Fruit fly (Drosophila melanogaster) whole organism, prepupa: ENCODE measurements around the gene CG2614.

Experiments used
- Blimp-1 ChIP-seq: fragments of 200-800 bp; sonication (Bioruptor generic); optimal IDR thresholded peaks from 3 replicates; lab custom pipeline; 2017; ENCODE audit warnings: missing biosample characterization, missing genetic modification characterization, mild to moderate bottlenecking, moderate library complexity, missing genetic modification reagents
- CG10669 ChIP-seq: fragments of 200-800 bp; sonication (Bioruptor generic); optimal IDR thresholded peaks from 3 replicates; lab custom pipeline; 2018; ENCODE audit warnings: missing biosample characterization, mild to moderate bottlenecking, missing genetic modification characterization, moderate library complexity
- CG11294 ChIP-seq: fragments of 200-800 bp; sonication (Bioruptor generic); IDR thresholded peaks from 2 replicates; pipeline ENCODE4 v1.3.6; 2022; ENCODE audit warnings: missing biosample characterization, missing genetic modification characterization
- CG11762 ChIP-seq: fragments of 200-800 bp; sonication (Bioruptor generic); optimal IDR thresholded peaks from 3 replicates; lab custom pipeline; 2016; ENCODE audit warnings: missing biosample characterization, missing genetic modification characterization; ENCODE audit not compliant: insufficient read depth
- CG11902 ChIP-seq: fragments of 200-800 bp; sonication (Bioruptor generic); optimal IDR thresholded peaks from 3 replicates; lab custom pipeline; 2016; ENCODE audit warnings: missing biosample characterization, missing genetic modification characterization
- CG15336 ChIP-seq: fragments of 200-800 bp; sonication (Bioruptor generic); IDR thresholded peaks from 2 replicates; pipeline ENCODE4 v1.3.6; 2022; ENCODE audit warnings: missing biosample characterization, missing genetic modification characterization
- CG16779 ChIP-seq: fragments of 200-800 bp; sonication (Bioruptor generic); optimal IDR thresholded peaks from 3 replicates; lab custom pipeline; 2017; ENCODE audit warnings: missing biosample characterization, mild to moderate bottlenecking, missing genetic modification characterization
- CG3032 ChIP-seq: fragments of 200-800 bp; optimal IDR thresholded peaks from 2 replicates; lab custom pipeline; 2019; ENCODE audit warnings: missing biosample characterization, mild to moderate bottlenecking, missing genetic modification characterization, moderate library complexity
- CG31627 ChIP-seq: fragments of 200-800 bp; sonication (Bioruptor generic); optimal IDR thresholded peaks from 3 replicates; lab custom pipeline; 2016; ENCODE audit warnings: missing biosample characterization, missing genetic modification characterization
- CG32006 ChIP-seq: fragments of 200-800 bp; sonication (Bioruptor generic); optimal IDR thresholded peaks from 3 replicates; lab custom pipeline; 2017; ENCODE audit warnings: missing biosample characterization, mild to moderate bottlenecking, missing genetic modification characterization
- CG34406 ChIP-seq: fragments of 200-800 bp; sonication (Bioruptor generic); optimal IDR thresholded peaks from 3 replicates; lab custom pipeline; 2016; ENCODE audit warnings: missing biosample characterization, missing genetic modification characterization
- CG3919 ChIP-seq: fragments of 200-800 bp; sonication (Bioruptor generic); optimal IDR thresholded peaks from 3 replicates; lab custom pipeline; 2016; ENCODE audit warnings: missing biosample characterization, missing genetic modification characterization
- CG4318 ChIP-seq: fragments of 200-800 bp; sonication (Bioruptor generic); optimal IDR thresholded peaks from 3 replicates; lab custom pipeline; 2017; ENCODE audit warnings: missing biosample characterization, mild to moderate bottlenecking, missing genetic modification characterization
- CG6163 ChIP-seq: fragments of 200-800 bp; sonication (Bioruptor generic); IDR thresholded peaks from 3 replicates; pipeline ENCODE4 v1.3.6; 2022; ENCODE audit warnings: missing biosample characterization, missing genetic modification characterization
- CG6276 ChIP-seq: fragments of 200-800 bp; sonication (Bioruptor generic); optimal IDR thresholded peaks from 2 replicates; lab custom pipeline; 2017; ENCODE audit warnings: missing biosample characterization, mild to moderate bottlenecking, missing genetic modification characterization
- CG6792 ChIP-seq: fragments of 200-800 bp; sonication (Bioruptor generic); optimal IDR thresholded peaks from 3 replicates; lab custom pipeline; 2016; ENCODE audit warnings: missing biosample characterization, missing genetic modification characterization
- CG6808 ChIP-seq: fragments of 200-800 bp; sonication (Bioruptor generic); optimal IDR thresholded peaks from 3 replicates; lab custom pipeline; 2017; ENCODE audit warnings: missing biosample characterization, missing genetic modification characterization, mild to moderate bottlenecking, moderate library complexity, missing genetic modification reagents
- CG8119 ChIP-seq: fragments of 200-800 bp; sonication (Bioruptor generic); IDR thresholded peaks from 3 replicates; pipeline ENCODE4 v1.3.6; 2022; ENCODE audit warnings: missing biosample characterization, missing genetic modification characterization
- CG8319 ChIP-seq: fragments of 200-800 bp; sonication (Bioruptor generic); optimal IDR thresholded peaks from 3 replicates; lab custom pipeline; 2016; ENCODE audit warnings: missing biosample characterization, missing genetic modification characterization
- CG8632 ChIP-seq: fragments of 200-800 bp; sonication (Bioruptor generic); optimal IDR thresholded peaks from 3 replicates; lab custom pipeline; 2016; ENCODE audit warnings: missing biosample characterization, missing genetic modification characterization
- Eip78C ChIP-seq: fragments of 200-800 bp; sonication (Bioruptor generic); peaks from one replicate; lab custom pipeline; 2016; ENCODE audit warnings: missing biosample characterization, missing genetic modification characterization
- Eip93F ChIP-seq: fragments of 200-800 bp; sonication (Bioruptor generic); optimal IDR thresholded peaks from 2 replicates; lab custom pipeline; 2016; ENCODE audit warnings: missing biosample characterization, mild to moderate bottlenecking, missing genetic modification characterization
- Ets21C ChIP-seq: fragments of 200-800 bp; sonication (Bioruptor generic); optimal IDR thresholded peaks from 3 replicates; lab custom pipeline; 2016; ENCODE audit warnings: missing biosample characterization, missing genetic modification characterization
- Gug ChIP-seq: fragments of 200-800 bp; sonication (Bioruptor generic); IDR thresholded peaks from 2 replicates; pipeline ENCODE4 v1.3.6; 2022; ENCODE audit warnings: missing biosample characterization, missing genetic modification characterization
- Hr38 ChIP-seq: sonication (Bioruptor generic); optimal IDR thresholded peaks from 2 replicates; lab custom pipeline; 2016; ENCODE audit warnings: missing biosample characterization, missing genetic modification characterization
- Hr39 ChIP-seq: fragments of 200-800 bp; sonication (Bioruptor generic); optimal IDR thresholded peaks from 2 replicates; lab custom pipeline; 2016; ENCODE audit warnings: missing biosample characterization, missing genetic modification characterization
- Hr4 ChIP-seq: fragments of 200-800 bp; sonication (Bioruptor generic); optimal IDR thresholded peaks from 3 replicates; lab custom pipeline; 2016; ENCODE audit warnings: missing biosample characterization, missing genetic modification characterization
- Lpt ChIP-seq: fragments of 200-800 bp; sonication (Bioruptor generic); optimal IDR thresholded peaks from 3 replicates; lab custom pipeline; 2016; ENCODE audit warnings: missing biosample characterization, missing genetic modification characterization
- Met ChIP-seq: fragments of 200-800 bp; sonication (Bioruptor generic); optimal IDR thresholded peaks from 3 replicates; lab custom pipeline; 2016; ENCODE audit warnings: missing biosample characterization, missing genetic modification characterization
- OdsH ChIP-seq: fragments of 200-800 bp; sonication (Bioruptor generic); optimal IDR thresholded peaks from 3 replicates; lab custom pipeline; 2016; ENCODE audit warnings: missing biosample characterization, missing genetic modification characterization
- Smox ChIP-seq: fragments of 200-800 bp; sonication (Bioruptor generic); optimal IDR thresholded peaks from 3 replicates; lab custom pipeline; 2016; ENCODE audit warnings: missing biosample characterization, missing genetic modification characterization
- Sox14 ChIP-seq: fragments of 200-800 bp; sonication (Bioruptor generic); optimal IDR thresholded peaks from 3 replicates; lab custom pipeline; 2016; ENCODE audit warnings: missing biosample characterization, missing genetic modification characterization
- Sox15 ChIP-seq: fragments of 200-800 bp; sonication (Bioruptor generic); optimal IDR thresholded peaks from 3 replicates; lab custom pipeline; 2016; ENCODE audit warnings: missing biosample characterization, missing genetic modification characterization
- achi ChIP-seq: fragments of 200-800 bp; sonication (Bioruptor generic); optimal IDR thresholded peaks from 3 replicates; lab custom pipeline; 2016; ENCODE audit warnings: missing biosample characterization, missing genetic modification characterization
- cyc ChIP-seq: fragments of 200-800 bp; sonication (Bioruptor generic); optimal IDR thresholded peaks from 3 replicates; lab custom pipeline; 2016; ENCODE audit warnings: missing biosample characterization, missing genetic modification characterization
- eg ChIP-seq: fragments of 200-800 bp; sonication (Bioruptor generic); IDR thresholded peaks from 3 replicates; pipeline ENCODE4 v1.3.6; 2022; ENCODE audit warnings: missing biosample characterization, missing genetic modification characterization
- esn ChIP-seq: fragments of 200-800 bp; sonication (Bioruptor generic); optimal IDR thresholded peaks from 2 replicates; lab custom pipeline; 2016; ENCODE audit warnings: missing biosample characterization, mild to moderate bottlenecking, missing genetic modification characterization, moderate library complexity
- fd59A ChIP-seq: fragments of 200-800 bp; sonication (Bioruptor generic); optimal IDR thresholded peaks from 2 replicates; lab custom pipeline; 2017; ENCODE audit warnings: missing biosample characterization, mild to moderate bottlenecking, missing genetic modification characterization, missing genetic modification reagents
- fd85E ChIP-seq: fragments of 200-800 bp; sonication (Bioruptor generic); optimal IDR thresholded peaks from 3 replicates; lab custom pipeline; 2016; ENCODE audit warnings: missing biosample characterization, missing genetic modification characterization
- lz ChIP-seq: fragments of 200-800 bp; sonication (Bioruptor generic); optimal IDR thresholded peaks from 3 replicates; lab custom pipeline; 2016; ENCODE audit warnings: missing biosample characterization, missing genetic modification characterization
- net ChIP-seq: fragments of 200-800 bp; sonication (Bioruptor generic); optimal IDR thresholded peaks from 3 replicates; lab custom pipeline; 2016; ENCODE audit warnings: missing biosample characterization, missing genetic modification characterization
- pdm3 ChIP-seq: fragments of 200-800 bp; sonication (Bioruptor generic); optimal IDR thresholded peaks from 3 replicates; lab custom pipeline; 2016; ENCODE audit warnings: missing biosample characterization, missing genetic modification characterization
- spab ChIP-seq: fragments of 200-800 bp; sonication (Bioruptor generic); optimal IDR thresholded peaks from 2 replicates; lab custom pipeline; 2017; ENCODE audit warnings: missing biosample characterization, mild to moderate bottlenecking, missing genetic modification characterization, missing genetic modification reagents
- svp ChIP-seq: fragments of 200-800 bp; sonication (Bioruptor generic); peaks from one replicate; lab custom pipeline; 2016; ENCODE audit warnings: missing biosample characterization, missing genetic modification characterization
- vri ChIP-seq: fragments of 200-800 bp; sonication (Bioruptor generic); optimal IDR thresholded peaks from 3 replicates; lab custom pipeline; 2016; ENCODE audit warnings: missing biosample characterization, mild to moderate bottlenecking, missing genetic modification characterization

Gene CG2614

dm6 chr2L:20656110-20656509, at the start of gene CG2614, which contains the start of gene brun:
TSS of gene CG2614 (plus strand) at chr2L:20656426.
TSS of gene brun (minus strand) at chr2L:20656178.
- no peak for TF ChIP-seq vri (GFP tag; lab: Kevin White, UChicago)
- TF ChIP-seq lz (GFP tag; lab: Kevin White, UChicago), result peak; percentile 76
- TF ChIP-seq CG31627, result peak; percentile 77
- TF ChIP-seq Gug (GFP tag; lab: Robert Waterston, UW), result peak; percentile 32; the same call in 1 of the 2 replicates
- TF ChIP-seq fd85E, result no peak
- peak; percentile 35 for TF ChIP-seq CG11902 (GFP tag; lab: Kevin White, UChicago)
- TF ChIP-seq CG10669 (GFP tag; lab: Kevin White, UChicago), result no peak
- 0 out of 3 replicates have a peak, but pooled peaks have one; percentile 36 for TF ChIP-seq eg (GFP tag; lab: Robert Waterston, UW)
- no peak for TF ChIP-seq CG16779 (tag; lab: Kevin White, UChicago)
- peak; percentile 43; the same call in 1 of the 2 replicates for TF ChIP-seq CG15336 (GFP tag; lab: Robert Waterston, UW)
- no peak for TF ChIP-seq Eip78C (GFP tag; lab: Kevin White, UChicago)
- TF ChIP-seq CG6276 (GFP tag; lab: Kevin White, UChicago), result no peak
- TF ChIP-seq Hr39 (GFP tag; lab: Kevin White, UChicago), result peak; percentile 79
- TF ChIP-seq pdm3 (GFP tag; lab: Kevin White, UChicago), result no peak
- no peak for TF ChIP-seq Eip93F
- no peak for TF ChIP-seq CG3919 (GFP tag; lab: Kevin White, UChicago)
- no peak for TF ChIP-seq Blimp-1
- no peak for TF ChIP-seq OdsH (GFP tag; lab: Kevin White, UChicago)
- TF ChIP-seq cyc (GFP tag; lab: Kevin White, UChicago), result peak; percentile 65
- TF ChIP-seq esn (GFP tag; lab: Kevin White, UChicago), result peak; percentile 67
- TF ChIP-seq CG3032 (tag; lab: Kevin White, UChicago), result peak; percentile 52
- no peak for TF ChIP-seq Hr4 (GFP tag; lab: Kevin White, UChicago)
- TF ChIP-seq CG6163 (GFP tag; lab: Robert Waterston, UW), result peak; percentile 44; the same call in 1 of the 3 replicates
- peak; percentile 19 for TF ChIP-seq Lpt
- peak; percentile 26 for TF ChIP-seq CG11762 (GFP tag; lab: Kevin White, UChicago)
- peak; percentile 31; the same call in 1 of the 2 replicates for TF ChIP-seq CG11294
- no peak for TF ChIP-seq CG6808 (GFP tag; lab: Kevin White, UChicago)
- TF ChIP-seq CG4318 (GFP tag; lab: Kevin White, UChicago), result no peak
- no peak for TF ChIP-seq spab (GFP tag; lab: Kevin White, UChicago)
- peak; percentile 49 for TF ChIP-seq Sox15 (GFP tag; lab: Kevin White, UChicago)

- TF ChIP-seq eg (GFP tag; lab: Robert Waterston, UW) (no peak), Sox15 (GFP tag; lab: Kevin White, UChicago) (no peak), fd85E (no peak), Sox14 (GFP tag; lab: Kevin White, UChicago) (no peak), CG3919 (GFP tag; lab: Kevin White, UChicago) (no peak), CG11294 (no peak), CG8632 (GFP tag; lab: Kevin White, UChicago) (no peak), fd59A (GFP tag; lab: Kevin White, UChicago) (no peak), CG6163 (GFP tag; lab: Robert Waterston, UW) (no peak), CG11902 (GFP tag; lab: Kevin White, UChicago) (no peak)
- TF ChIP-seq, all 60 proteins: peak for 0
Measured at dm6 chr2L:20614222-20614621, 42.0 kb upstream of the CG2614 start, which contains the start of gene CG15475. TSS of gene CG15475 (plus strand) at chr2L:20614522.

dm6 chr2L:20634215-20634614, 22.0 kb upstream of the CG2614 start, which contains the start of gene CG17472:
TSS of gene CG17472 (plus strand) at chr2L:20634515.
- no peak for TF ChIP-seq Hr38 (GFP tag; lab: Kevin White, UChicago)
- TF ChIP-seq, all 60 proteins: peak for 0

- TF ChIP-seq CG16779 (tag; lab: Kevin White, UChicago) (no peak), fd85E (no peak), fd59A (GFP tag; lab: Kevin White, UChicago) (no peak), CG6163 (GFP tag; lab: Robert Waterston, UW) (peak; percentile 15; the same call in 1 of the 3 replicates), CG32006 (GFP tag; lab: Kevin White, UChicago) (no peak), CG6792 (no peak), CG3919 (GFP tag; lab: Kevin White, UChicago) (peak; percentile 12), esn (GFP tag; lab: Kevin White, UChicago) (no peak), Smox (GFP tag; lab: Kevin White, UChicago) (no peak), net (no peak), Ets21C (GFP tag; lab: Kevin White, UChicago) (no peak), OdsH (GFP tag; lab: Kevin White, UChicago) (no peak), Met (no peak), CG8119 (GFP tag; lab: Robert Waterston, UW) (no peak), achi (GFP tag; lab: Kevin White, UChicago) (no peak), CG8632 (GFP tag; lab: Kevin White, UChicago) (no peak), CG34406 (no peak), Lpt (no peak), svp (GFP tag; lab: Kevin White, UChicago) (peak; percentile 54), CG8319 (no peak)
Measured at dm6 chr2L:20638413-20638812, 17.8 kb upstream of the CG2614 start.
